Worm (Caenorhabditis elegans) whole organism, L1 larva: ENCODE measurements around the gene sra-2.
A peak's percentile ranks its signal among the peaks of the same experiment; 100 is the strongest.

Experiments used
- C04F5.9 ChIP-seq: sonication (generic microtip); optimal IDR thresholded peaks from 2 replicates; lab custom pipeline; 2016; ENCODE audit warnings: missing genetic modification characterization, missing compliant biosample characterization
- Y116A8C.19 ChIP-seq: sonication (generic microtip); optimal IDR thresholded peaks from 2 replicates; lab custom pipeline; 2016; ENCODE audit warnings: missing compliant biosample characterization, missing genetic modification characterization, borderline replicate concordance
- aha-1 ChIP-seq: fragments of 150-350 bp; optimal IDR thresholded peaks from 2 replicates; lab custom pipeline; 2014; ENCODE audit warnings: missing biosample characterization, missing genetic modification characterization
- alr-1 ChIP-seq: fragments of 200-800 bp; sonication (Bioruptor generic); optimal IDR thresholded peaks from 2 replicates; lab custom pipeline; 2018; ENCODE audit warnings: borderline replicate concordance, mild to moderate bottlenecking, missing genetic modification characterization, missing compliant biosample characterization
- aly-2 ChIP-seq: fragments of 150-350 bp; optimal IDR thresholded peaks from 2 replicates; lab custom pipeline; 2014; ENCODE audit warnings: missing biosample characterization, missing genetic modification characterization
- ama-1 ChIP-seq: fragments of 150-350 bp; optimal IDR thresholded peaks from 2 replicates; lab custom pipeline; 2014
- blmp-1 ChIP-seq: fragments of 150-350 bp; optimal IDR thresholded peaks from 2 replicates; lab custom pipeline; 2014; ENCODE audit warnings: missing biosample characterization, missing genetic modification characterization
- ceh-88 ChIP-seq: fragments of 200-800 bp; sonication (Bioruptor generic); IDR thresholded peaks from 2 replicates; pipeline ENCODE4 v1.3.6; 2022; ENCODE audit warnings: missing genetic modification characterization, missing compliant biosample characterization
- ces-1 ChIP-seq: fragments of 150-350 bp; optimal IDR thresholded peaks from 2 replicates; lab custom pipeline; 2014; ENCODE audit warnings: missing biosample characterization, missing genetic modification reagents, missing genetic modification characterization
- efl-1 ChIP-seq, 4 experiments: fragments of 150-350 bp; optimal IDR thresholded peaks in 3 of 4; peaks in 1 of 4; 1 replicate in 1 of 4; 2 replicates in 3 of 4; lab custom pipeline; 2014; ENCODE audit warnings: missing biosample characterization in 2 of 4, missing genetic modification characterization in 2 of 4, missing genetic modification reagents in 2 of 4
- egl-13 ChIP-seq: sonication (generic microtip); optimal IDR thresholded peaks from 2 replicates; lab custom pipeline; 2016; ENCODE audit warnings: missing genotype, missing genetic modification reagents, missing genetic modification characterization, missing compliant biosample characterization
- egl-27 ChIP-seq, 2 experiments: fragments of 150-350 bp in 1 of 2; sonication (generic microtip); optimal IDR thresholded peaks; 3 replicates each; lab custom pipeline; 2017 to 2018; ENCODE audit warnings: missing biosample characterization in 2 of 2, missing genetic modification characterization in 2 of 2, missing genetic modification reagents in 2 of 2
- elt-2 ChIP-seq: sonication (generic microtip); optimal IDR thresholded peaks from 2 replicates; lab custom pipeline; 2016; ENCODE audit warnings: missing genetic modification characterization, mild to moderate bottlenecking, inconsistent platforms, missing compliant biosample characterization, missing genetic modification reagents
- elt-3 ChIP-seq, 6 experiments: fragments of 150-350 bp in 1 of 6; sonication (generic microtip); optimal IDR thresholded peaks; 2 replicates each; lab custom pipeline; 2017 to 2018; ENCODE audit warnings: missing biosample characterization in 6 of 6, missing genetic modification characterization in 6 of 6, inconsistent platforms in 1 of 6
- ets-5 ChIP-seq: fragments of 200-800 bp; sonication (Bioruptor generic); IDR thresholded peaks from 2 replicates; pipeline ENCODE4 v1.3.6; 2022; ENCODE audit warnings: missing genetic modification characterization, missing compliant biosample characterization
- fkh-10 ChIP-seq: sonication (generic microtip); optimal IDR thresholded peaks from 2 replicates; lab custom pipeline; 2017; ENCODE audit warnings: missing biosample characterization, missing genetic modification reagents, missing genetic modification characterization
- fkh-8 ChIP-seq: sonication (generic microtip); optimal IDR thresholded peaks from 2 replicates; lab custom pipeline; 2016; ENCODE audit warnings: mild to moderate bottlenecking, missing genetic modification characterization, missing compliant biosample characterization
- fos-1 ChIP-seq: fragments of 150-350 bp; optimal IDR thresholded peaks from 2 replicates; lab custom pipeline; 2014; ENCODE audit warnings: missing biosample characterization, missing genetic modification characterization
- grh-1 ChIP-seq: fragments of 200-800 bp; sonication (Bioruptor generic); IDR thresholded peaks from 2 replicates; pipeline ENCODE4 v1.3.6; 2022; ENCODE audit warnings: missing genetic modification reagents, missing genetic modification characterization, missing compliant biosample characterization
- hlh-4 ChIP-seq: sonication (generic microtip); optimal IDR thresholded peaks from 2 replicates; lab custom pipeline; 2016; ENCODE audit warnings: mild to moderate bottlenecking, missing genetic modification characterization, missing compliant biosample characterization
- hpl-2 ChIP-seq: fragments of 150-350 bp; optimal IDR thresholded peaks from 2 replicates; lab custom pipeline; 2014; ENCODE audit warnings: missing biosample characterization, missing genetic modification reagents, missing genetic modification characterization
- isw-1 ChIP-seq: fragments of 200-800 bp; sonication (Bioruptor generic); IDR thresholded peaks from 2 replicates; pipeline ENCODE4 v1.3.6; 2022; ENCODE audit warnings: missing genetic modification characterization, missing compliant biosample characterization
- lin-14 ChIP-seq: fragments of 200-800 bp; sonication (Bioruptor generic); optimal IDR thresholded peaks from 2 replicates; lab custom pipeline; 2018; ENCODE audit warnings: mild to moderate bottlenecking, missing genetic modification characterization, moderate library complexity, missing compliant biosample characterization
- lir-3 ChIP-seq: sonication (generic microtip); optimal IDR thresholded peaks from 2 replicates; lab custom pipeline; 2016; ENCODE audit warnings: mild to moderate bottlenecking, missing genetic modification characterization, moderate library complexity, missing compliant biosample characterization; ENCODE audit not compliant: poor library complexity
- lsy-2 ChIP-seq, 2 experiments: fragments of 150-350 bp; optimal IDR thresholded peaks; 2 replicates each; lab custom pipeline; 2014; ENCODE audit warnings: missing biosample characterization in 2 of 2, missing genetic modification characterization in 2 of 2
- mab-9 ChIP-seq: fragments of 200-800 bp; sonication (Bioruptor generic); IDR thresholded peaks from 2 replicates; pipeline ENCODE4 v1.3.6; 2022; ENCODE audit warnings: missing genetic modification reagents, missing genetic modification characterization, missing compliant biosample characterization
- mdl-1 ChIP-seq, 2 experiments: fragments of 150-350 bp; optimal IDR thresholded peaks; 2 replicates each; lab custom pipeline; 2014 to 2017; ENCODE audit warnings: missing biosample characterization in 2 of 2, missing genetic modification characterization in 2 of 2, inconsistent platforms in 1 of 2
- mef-2 ChIP-seq: fragments of 150-350 bp; optimal IDR thresholded peaks from 2 replicates; lab custom pipeline; 2014; ENCODE audit warnings: missing biosample characterization, missing genetic modification characterization
- mep-1 ChIP-seq: fragments of 150-350 bp; optimal IDR thresholded peaks from 2 replicates; lab custom pipeline; 2014; ENCODE audit warnings: missing biosample characterization, missing genetic modification characterization
- nhr-47 ChIP-seq: sonication (generic microtip); optimal IDR thresholded peaks from 2 replicates; lab custom pipeline; 2016; ENCODE audit warnings: mild to moderate bottlenecking, missing genetic modification characterization, moderate library complexity, missing compliant biosample characterization
- nhr-71 ChIP-seq: sonication (generic microtip); optimal IDR thresholded peaks from 2 replicates; lab custom pipeline; 2016; ENCODE audit warnings: mild to moderate bottlenecking, missing genetic modification characterization, moderate library complexity, missing compliant biosample characterization
- nhr-76 ChIP-seq: sonication (generic microtip); optimal IDR thresholded peaks from 2 replicates; lab custom pipeline; 2017; ENCODE audit warnings: missing biosample characterization, missing genetic modification characterization
- nhr-84 ChIP-seq: sonication (generic microtip); optimal IDR thresholded peaks from 2 replicates; lab custom pipeline; 2017; ENCODE audit warnings: missing biosample characterization, missing genetic modification characterization
- nhr-85 ChIP-seq: sonication (generic microtip); peaks from one replicate; lab custom pipeline; 2016; ENCODE audit warnings: missing genetic modification characterization, inconsistent platforms, missing compliant biosample characterization
- rnt-1 ChIP-seq: sonication (generic microtip); optimal IDR thresholded peaks from 2 replicates; lab custom pipeline; 2016; ENCODE audit warnings: mild to moderate bottlenecking, missing genetic modification characterization, moderate library complexity, missing compliant biosample characterization
- snpc-4 ChIP-seq: fragments of 150-350 bp; optimal IDR thresholded peaks from 2 replicates; lab custom pipeline; 2014; ENCODE audit warnings: missing biosample characterization, missing genetic modification characterization
- snu-23 ChIP-seq: sonication (generic microtip); optimal IDR thresholded peaks from 2 replicates; lab custom pipeline; 2016; ENCODE audit warnings: missing genetic modification characterization, missing compliant biosample characterization
- sox-4 ChIP-seq: sonication (generic microtip); optimal IDR thresholded peaks from 2 replicates; lab custom pipeline; 2016; ENCODE audit warnings: missing genetic modification characterization, missing compliant biosample characterization
- tbx-2 ChIP-seq: sonication (generic microtip); optimal IDR thresholded peaks from 2 replicates; lab custom pipeline; 2016; ENCODE audit warnings: missing genetic modification characterization, missing compliant biosample characterization
- unc-130 ChIP-seq: fragments of 150-350 bp; optimal IDR thresholded peaks from 2 replicates; lab custom pipeline; 2017; ENCODE audit warnings: missing biosample characterization, missing genetic modification characterization, inconsistent platforms
- unc-30 ChIP-seq: sonication (generic microtip); optimal IDR thresholded peaks from 2 replicates; lab custom pipeline; 2017; ENCODE audit warnings: missing biosample characterization, missing genetic modification characterization
- zag-1 ChIP-seq: fragments of 150-350 bp; optimal IDR thresholded peaks from 2 replicates; lab custom pipeline; 2014; ENCODE audit warnings: missing biosample characterization, missing genetic modification characterization
- ztf-4 ChIP-seq: fragments of 150-350 bp; optimal IDR thresholded peaks from 2 replicates; lab custom pipeline; 2014; ENCODE audit warnings: missing biosample characterization, missing genetic modification characterization

The sra-2 gene

ce11 chrII:9482529-9482928, 46.1 kb upstream of the sra-2 start:
- no peak for TF ChIP-seq lsy-2 (tag; optimal IDR thresholded peaks at IDR 0.05; lab: Kevin White, UChicago)
- TF ChIP-seq fkh-8 (tag; lab: Kevin White, UChicago), result no peak
- no peak for TF ChIP-seq egl-27 (tag; optimal IDR thresholded peaks at IDR 0.05; lab: Kevin White, UChicago)
- no peak for TF ChIP-seq unc-30 (tag; lab: Kevin White, UChicago)
- TF ChIP-seq, all 84 proteins: peak for 0

- no peak for TF ChIP-seq Y116A8C.19 (tag; lab: Kevin White, UChicago)
- TF ChIP-seq elt-2 (tag; lab: Kevin White, UChicago), result peak; percentile 41
- TF ChIP-seq efl-1 (optimal IDR thresholded peaks at IDR 0.05; lab: Kevin White, UChicago), result no peak
- TF ChIP-seq efl-1 (GFP tag; optimal IDR thresholded peaks at IDR 0.05 in 1 of 2; lab: Kevin White, UChicago), result peak in 1 of 2 experiments; percentile 33
- TF ChIP-seq, all 84 proteins: peak for 2
These were observed 45.2 kb upstream of the sra-2 start for ce11 chrII:9483342-9483741.

- TF ChIP-seq lin-14 (GFP tag; lab: Kevin White, UChicago) (peak; percentile 59), ces-1 (GFP tag; lab: Kevin White, UChicago) (no peak), ets-5 (GFP tag; lab: Robert Waterston, UW) (no peak), blmp-1 (tag; lab: Kevin White, UChicago) (peak; percentile 45), nhr-71 (peak; percentile 12), sox-4 (tag; lab: Kevin White, UChicago) (no peak), nhr-85 (tag; lab: Kevin White, UChicago) (no peak), tbx-2 (tag; lab: Kevin White, UChicago) (peak; percentile 22)
These were observed 43.4 kb upstream of the sra-2 start for ce11 chrII:9485081-9485730.

- TF ChIP-seq nhr-85 (tag; lab: Kevin White, UChicago) (peak; percentile 94), nhr-84 (no peak), mab-9 (GFP tag; lab: Robert Waterston, UW) (no peak), unc-130 (no peak), snpc-4 (tag; lab: Kevin White, UChicago) (no peak), egl-13 (no peak), efl-1 (optimal IDR thresholded peaks at IDR 0.05; lab: Kevin White, UChicago) (peak; percentile 8 to 11), efl-1 (GFP tag; optimal IDR thresholded peaks at IDR 0.05 in 1 of 2; lab: Kevin White, UChicago) (peak in 1 of 2 experiments; percentile 90), isw-1 (GFP tag; lab: Robert Waterston, UW) (no peak), ceh-88 (GFP tag; lab: Robert Waterston, UW) (no peak), sox-4 (tag; lab: Kevin White, UChicago) (no peak), alr-1 (tag; lab: Kevin White, UChicago) (no peak), lir-3 (tag; lab: Kevin White, UChicago) (peak; percentile 12), ama-1 (no peak), C04F5.9 (tag; lab: Kevin White, UChicago) (no peak), nhr-76 (tag; lab: Kevin White, UChicago) (no peak), elt-3 (tag; optimal IDR thresholded peaks at IDR 0.05; lab: Kevin White, UChicago) (peak in 4 of 6 experiments; percentile 45 to 68 (median 60)), snu-23 (GFP tag; lab: Kevin White, UChicago) (peak; percentile 66), mdl-1 (tag; optimal IDR thresholded peaks at IDR 0.05; lab: Kevin White, UChicago) (peak in 1 of 2 experiments; percentile 73), unc-30 (tag; lab: Kevin White, UChicago) (no peak), hlh-4 (tag; lab: Kevin White, UChicago) (no peak), fkh-10 (no peak), ztf-4 (tag; lab: Kevin White, UChicago) (no peak), hpl-2 (no peak), aha-1 (tag; lab: Kevin White, UChicago) (no peak), lsy-2 (tag; optimal IDR thresholded peaks at IDR 0.05; lab: Kevin White, UChicago) (peak; percentile 11 to 32), aly-2 (tag; lab: Kevin White, UChicago) (no peak), mef-2 (tag; lab: Kevin White, UChicago) (no peak), rnt-1 (tag; lab: Kevin White, UChicago) (peak; percentile 38), nhr-71 (peak; percentile 81), fkh-8 (tag; lab: Kevin White, UChicago) (no peak), mep-1 (tag; lab: Kevin White, UChicago) (no peak), egl-27 (tag; optimal IDR thresholded peaks at IDR 0.05; lab: Kevin White, UChicago) (peak in 1 of 2 experiments; percentile 20), nhr-47 (tag; lab: Kevin White, UChicago) (peak; percentile 44), grh-1 (GFP tag; lab: Robert Waterston, UW) (peak; percentile 40; the same call in 1 of the 2 replicates), fos-1 (tag; lab: Kevin White, UChicago) (no peak), zag-1 (tag; lab: Kevin White, UChicago) (no peak)
These were observed 41.1 kb upstream of the sra-2 start, which contains the start of gene T19H5.4 for ce11 chrII:9487337-9487950. TSS of gene T19H5.4 (minus strand) at chrII:9487387.
